Worm (Caenorhabditis elegans) whole organism, L4 larva: ENCODE results near the gene F19B10.3.

Experiments
- dpl-1 ChIP-seq: fragments of 150-350 bp; optimal IDR thresholded peaks from 2 replicates; lab custom pipeline; 2014; ENCODE audit warnings: missing biosample characterization, missing genetic modification reagents, missing genetic modification characterization
- unc-130 ChIP-seq: sonication (generic microtip); optimal IDR thresholded peaks from 2 replicates; lab custom pipeline; 2016; ENCODE audit warnings: missing genetic modification reagents, missing genetic modification characterization, missing compliant biosample characterization

- TF ChIP-seq dpl-1 (GFP tag; lab: Kevin White, UChicago) (no peak), unc-130 (no peak)
Measured at ce11 chrII:3705320-3705719, 40.8 kb downstream of the F19B10.3 start, which contains the start of gene srx-108.
